Fruit fly (Drosophila melanogaster) whole organism, embryonic: ENCODE results near the gene fliI.
A peak's percentile ranks its signal among the peaks of the same experiment; 100 is the strongest.

ENCODE experiments used
- Antp ChIP-seq: fragments of 200-800 bp; sonication (Bioruptor generic); optimal IDR thresholded peaks from 3 replicates; lab custom pipeline; 2016; ENCODE audit warnings: missing biosample characterization, missing genetic modification characterization
- CG10209 ChIP-seq: fragments of 200-800 bp; sonication (Bioruptor generic); optimal IDR thresholded peaks from 3 replicates; lab custom pipeline; 2017; ENCODE audit warnings: missing biosample characterization, mild to moderate bottlenecking, missing genetic modification characterization, missing genetic modification reagents
- CG10431 ChIP-seq: fragments of 200-800 bp; sonication (Bioruptor generic); optimal IDR thresholded peaks from 3 replicates; lab custom pipeline; 2018; ENCODE audit warnings: missing biosample characterization, mild to moderate bottlenecking, missing genetic modification characterization
- CG1233 ChIP-seq: fragments of 200-800 bp; sonication (Bioruptor generic); optimal IDR thresholded peaks from 4 replicates; lab custom pipeline; 2018; ENCODE audit warnings: missing biosample characterization, mild to moderate bottlenecking, missing genetic modification characterization
- CG17186 ChIP-seq: fragments of 200-800 bp; sonication (Bioruptor generic); optimal IDR thresholded peaks from 3 replicates; lab custom pipeline; 2017; ENCODE audit warnings: missing biosample characterization, missing genetic modification reagents, missing genetic modification characterization
- CG17328 ChIP-seq: fragments of 200-800 bp; sonication (Bioruptor generic); IDR thresholded peaks from 2 replicates; pipeline ENCODE4 v1.3.6; 2022; ENCODE audit warnings: missing biosample characterization, missing genetic modification characterization
- CG17568 ChIP-seq: fragments of 200-800 bp; sonication (Bioruptor generic); optimal IDR thresholded peaks from 2 replicates; lab custom pipeline; 2018; ENCODE audit warnings: missing biosample characterization, mild to moderate bottlenecking, missing genetic modification characterization, moderate library complexity
- CG1792 ChIP-seq: fragments of 200-800 bp; sonication (Bioruptor generic); optimal IDR thresholded peaks from 2 replicates; lab custom pipeline; 2016; ENCODE audit warnings: missing biosample characterization, missing genetic modification characterization
- CG1832 ChIP-seq: fragments of 200-800 bp; sonication (Bioruptor generic); optimal IDR thresholded peaks from 2 replicates; lab custom pipeline; 2017; ENCODE audit warnings: missing biosample characterization, mild to moderate bottlenecking, missing genetic modification characterization, inconsistent platforms
- CG2875 ChIP-seq: fragments of 200-800 bp; sonication (Bioruptor generic); optimal IDR thresholded peaks from 2 replicates; lab custom pipeline; 2017; ENCODE audit warnings: missing biosample characterization, mild to moderate bottlenecking, missing genetic modification characterization, missing genetic modification reagents
- CG4282 ChIP-seq: fragments of 200-800 bp; sonication (Bioruptor generic); optimal IDR thresholded peaks from 2 replicates; lab custom pipeline; 2016; ENCODE audit warnings: missing biosample characterization, missing genetic modification characterization
- CG4328 ChIP-seq: fragments of 200-800 bp; sonication (Bioruptor generic); optimal IDR thresholded peaks from 3 replicates; lab custom pipeline; 2017; ENCODE audit warnings: missing biosample characterization, missing genetic modification reagents, missing genetic modification characterization
- CG4730 ChIP-seq: fragments of 200-800 bp; sonication (Bioruptor generic); IDR thresholded peaks from 2 replicates; pipeline ENCODE4 v1.3.6; 2022; ENCODE audit warnings: missing biosample characterization, missing genetic modification characterization
- CG4820 ChIP-seq: fragments of 200-800 bp; sonication (Bioruptor generic); optimal IDR thresholded peaks from 3 replicates; lab custom pipeline; 2016; ENCODE audit warnings: missing biosample characterization, missing genetic modification characterization
- CG5953 ChIP-seq: fragments of 200-800 bp; sonication (Bioruptor generic); IDR thresholded peaks from 2 replicates; pipeline ENCODE4 v1.3.6; 2022; ENCODE audit warnings: missing biosample characterization, missing genetic modification characterization
- CG6683 ChIP-seq: fragments of 200-800 bp; sonication (Bioruptor generic); optimal IDR thresholded peaks from 2 replicates; lab custom pipeline; 2017; ENCODE audit warnings: missing biosample characterization, mild to moderate bottlenecking, missing genetic modification characterization, missing genetic modification reagents
- CG8290 ChIP-seq, 3 experiments: fragments of 200-800 bp; sonication (Bioruptor generic); optimal IDR thresholded peaks; 2 replicates each; lab custom pipeline; 2016 to 2019; ENCODE audit warnings: missing biosample characterization in 3 of 3, missing genetic modification characterization in 3 of 3, mild to moderate bottlenecking in 2 of 3, moderate library complexity in 1 of 3
- CG8765 ChIP-seq: fragments of 200-800 bp; sonication (Bioruptor generic); IDR thresholded peaks from 2 replicates; pipeline ENCODE4 v1.3.6; 2022; ENCODE audit warnings: missing biosample characterization, missing genetic modification characterization
- CG9817 ChIP-seq: fragments of 200-800 bp; sonication (Bioruptor generic); optimal IDR thresholded peaks from 2 replicates; lab custom pipeline; 2018; ENCODE audit warnings: missing biosample characterization, mild to moderate bottlenecking, missing genetic modification characterization, moderate library complexity
- Doc3 ChIP-seq: fragments of 200-800 bp; sonication (Bioruptor generic); IDR thresholded peaks from 3 replicates; pipeline ENCODE4 v1.3.6; 2022; ENCODE audit warnings: missing biosample characterization, missing genetic modification characterization; ENCODE audit not compliant: partially characterized antibody
- Dref ChIP-seq: fragments of 200-800 bp; sonication (Bioruptor generic); IDR thresholded peaks from 2 replicates; pipeline ENCODE4 v1.3.6; 2022; ENCODE audit warnings: missing biosample characterization, missing genetic modification characterization
- GATAe ChIP-seq: fragments of 200-800 bp; sonication (Bioruptor generic); conservative IDR thresholded peaks from 2 replicates; pipeline ENCODE4 v1.3.6; 2022; ENCODE audit warnings: missing biosample characterization, missing genetic modification characterization
- Hand ChIP-seq: fragments of 200-800 bp; sonication (Bioruptor generic); optimal IDR thresholded peaks from 2 replicates; lab custom pipeline; 2017; ENCODE audit warnings: mild to moderate bottlenecking, missing biosample characterization, missing genetic modification reagents, missing genetic modification characterization
- Med ChIP-seq: fragments of 200-800 bp; sonication (Bioruptor generic); peaks from one replicate; lab custom pipeline; 2016; ENCODE audit warnings: missing biosample characterization, missing genetic modification characterization, mild to moderate bottlenecking, inconsistent platforms, moderate library complexity
- Sry-δ ChIP-seq: fragments of 200-800 bp; sonication (Bioruptor generic); optimal IDR thresholded peaks from 2 replicates; lab custom pipeline; 2016; ENCODE audit warnings: missing biosample characterization, missing genetic modification characterization
- Stat92E ChIP-seq, 3 experiments: fragments of >200 bp in 2 of 3; fragments of 200-800 bp in 1 of 3; sonication (Bioruptor generic) in 1 of 3; optimal IDR thresholded peaks; 2 replicates each; lab custom pipeline; 2017 to 2019; ENCODE audit warnings: missing biosample characterization in 3 of 3, missing genetic modification characterization in 3 of 3, mild to moderate bottlenecking in 1 of 3, moderate library complexity in 1 of 3
- Xrp1 ChIP-seq: fragments of 200-800 bp; sonication (Bioruptor generic); IDR thresholded peaks from 2 replicates; pipeline ENCODE4 v1.3.6; 2022; ENCODE audit warnings: missing biosample characterization, missing genetic modification characterization
- az2 ChIP-seq: fragments of 200-800 bp; sonication (Bioruptor generic); optimal IDR thresholded peaks from 3 replicates; lab custom pipeline; 2016; ENCODE audit warnings: missing biosample characterization, missing genetic modification characterization
- bbx ChIP-seq: fragments of 200-800 bp; sonication (Bioruptor generic); IDR thresholded peaks from 2 replicates; pipeline ENCODE4 v1.3.6; 2022; ENCODE audit warnings: missing biosample characterization, missing genetic modification characterization; ENCODE audit not compliant: partially characterized antibody
- bcd ChIP-seq: fragments of 200-800 bp; sonication (Bioruptor generic); optimal IDR thresholded peaks from 2 replicates; lab custom pipeline; 2017; ENCODE audit warnings: missing biosample characterization, mild to moderate bottlenecking, missing genetic modification characterization
- bowl ChIP-seq: fragments of 200-800 bp; sonication (Bioruptor generic); IDR thresholded peaks from 2 replicates; pipeline ENCODE4 v1.3.6; 2022; ENCODE audit warnings: missing biosample characterization, missing genetic modification characterization
- br ChIP-seq: fragments of >200 bp; optimal IDR thresholded peaks from 2 replicates; lab custom pipeline; 2017
- cas ChIP-seq: fragments of 200-800 bp; sonication (Bioruptor generic); IDR thresholded peaks from 2 replicates; pipeline ENCODE4 v1.3.6; 2022; ENCODE audit warnings: missing biosample characterization, missing genetic modification characterization
- cg ChIP-seq: fragments of 200-800 bp; sonication (Bioruptor generic); optimal IDR thresholded peaks from 3 replicates; lab custom pipeline; 2019; ENCODE audit warnings: missing biosample characterization, mild to moderate bottlenecking, missing genetic modification characterization, moderate library complexity
- chm ChIP-seq: fragments of 200-800 bp; sonication (Bioruptor generic); IDR thresholded peaks from 2 replicates; pipeline ENCODE4 v1.3.6; 2022; ENCODE audit warnings: missing biosample characterization, missing genetic modification characterization
- ci ChIP-seq: fragments of 200-800 bp; sonication (Bioruptor generic); IDR thresholded peaks from 3 replicates; pipeline ENCODE4 v1.3.6; 2022; ENCODE audit warnings: missing biosample characterization, missing genetic modification characterization
- dati ChIP-seq: fragments of 200-800 bp; sonication (Bioruptor generic); IDR thresholded peaks from 2 replicates; pipeline ENCODE4 v1.3.6; 2022; ENCODE audit warnings: missing biosample characterization, missing genetic modification characterization
- dm ChIP-seq: fragments of 200-800 bp; sonication (Bioruptor generic); optimal IDR thresholded peaks from 3 replicates; lab custom pipeline; 2016; ENCODE audit warnings: missing biosample characterization, missing genetic modification characterization
- fd102C ChIP-seq: fragments of 200-800 bp; sonication (Bioruptor generic); optimal IDR thresholded peaks from 2 replicates; lab custom pipeline; 2018; ENCODE audit warnings: missing biosample characterization, mild to moderate bottlenecking, missing genetic modification characterization, moderate library complexity
- lola ChIP-seq, 3 experiments: fragments of >200 bp in 2 of 3; fragments of 200-800 bp in 1 of 3; sonication (Bioruptor generic) in 1 of 3; optimal IDR thresholded peaks; 2 replicates each; lab custom pipeline; 2017 to 2019; ENCODE audit warnings: missing biosample characterization in 3 of 3, missing genetic modification characterization in 3 of 3, mild to moderate bottlenecking in 1 of 3, moderate library complexity in 1 of 3
- luna ChIP-seq: fragments of 200-800 bp; sonication (Bioruptor generic); optimal IDR thresholded peaks from 2 replicates; lab custom pipeline; 2016; ENCODE audit warnings: missing biosample characterization, missing genetic modification characterization
- odd ChIP-seq: fragments of 200-800 bp; sonication (Bioruptor generic); optimal IDR thresholded peaks from 2 replicates; lab custom pipeline; 2017; ENCODE audit warnings: missing biosample characterization, mild to moderate bottlenecking, missing genetic modification characterization
- p53 ChIP-seq: fragments of 200-800 bp; sonication (Bioruptor generic); optimal IDR thresholded peaks from 2 replicates; lab custom pipeline; 2016; ENCODE audit warnings: missing biosample characterization, missing genetic modification characterization
- prd ChIP-seq, 3 experiments: fragments of >200 bp in 2 of 3; fragments of 200-800 bp in 1 of 3; sonication (Bioruptor generic) in 1 of 3; optimal IDR thresholded peaks in 2 of 3; IDR thresholded peaks in 1 of 3; 2 replicates in 2 of 3; 3 replicates in 1 of 3; pipeline versions ENCODE4 v1.3.6 to Lab custom; 2017 to 2022; ENCODE audit warnings: missing biosample characterization in 1 of 3, missing genetic modification characterization in 1 of 3
- row ChIP-seq: fragments of 200-800 bp; sonication (Bioruptor generic); IDR thresholded peaks from 3 replicates; pipeline ENCODE4 v1.3.6; 2022; ENCODE audit warnings: missing biosample characterization, missing genetic modification characterization
- slp2 ChIP-seq: fragments of 200-800 bp; sonication (Bioruptor generic); optimal IDR thresholded peaks from 2 replicates; lab custom pipeline; 2016; ENCODE audit warnings: missing biosample characterization, missing genetic modification characterization
- tna ChIP-seq: fragments of 200-800 bp; sonication (Bioruptor generic); IDR thresholded peaks from 2 replicates; pipeline ENCODE4 v1.3.6; 2022; ENCODE audit warnings: missing biosample characterization, missing genetic modification characterization; ENCODE audit not compliant: partially characterized antibody
- twi ChIP-seq: fragments of 200-800 bp; optimal IDR thresholded peaks from 2 replicates; lab custom pipeline; 2019; ENCODE audit warnings: missing biosample characterization, mild to moderate bottlenecking, missing genetic modification characterization, moderate library complexity
- zfh2 ChIP-seq: fragments of 200-800 bp; sonication (Bioruptor generic); optimal IDR thresholded peaks from 2 replicates; lab custom pipeline; 2016; ENCODE audit warnings: missing biosample characterization, missing genetic modification characterization

Gene fliI

DNA sequence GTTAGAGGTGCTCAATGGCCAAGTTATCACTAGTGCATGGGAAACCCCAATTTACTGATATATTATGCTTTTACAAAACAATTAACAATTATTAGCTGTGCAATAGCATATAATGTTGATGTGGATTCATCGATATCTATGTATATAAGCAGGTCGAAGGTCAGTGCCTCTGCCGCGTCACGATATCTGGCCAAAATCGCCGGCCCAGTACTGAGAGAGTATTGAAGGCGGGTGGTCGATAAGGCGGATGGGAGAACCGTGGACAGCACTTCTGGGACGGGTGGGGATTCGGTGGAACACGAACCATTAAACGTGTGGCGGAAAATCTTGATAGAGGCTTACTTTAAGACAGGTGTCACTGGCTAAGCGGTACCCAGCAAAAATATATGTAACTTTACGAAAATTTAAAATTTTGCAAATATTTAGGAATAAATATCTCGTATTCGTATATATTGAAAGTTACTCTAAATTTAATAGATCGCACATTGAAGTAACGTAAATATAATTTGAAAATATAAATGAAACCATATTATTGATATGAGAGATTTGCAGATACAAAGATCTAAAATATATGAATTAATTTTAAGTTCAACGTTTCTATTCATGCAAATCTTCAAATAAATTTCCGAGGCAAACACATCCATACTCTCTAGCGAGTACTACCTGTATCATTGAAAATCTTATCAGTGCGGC lies 17.1 kb upstream of the fliI start (continued):
- TF ChIP-seq CG17328 (GFP tag; lab: Robert Waterston, UW) (no peak), prd (optimal IDR thresholded peaks at IDR 0.05; lab: Kevin White, UChicago) (no peak), prd (GFP tag; IDR thresholded peaks at IDR 0.05; lab: Robert Waterston, UW) (peak; percentile 45; the same call in 1 of the 3 replicates), row (GFP tag; lab: Robert Waterston, UW) (peak; percentile 46; the same call in 2 of the 3 replicates), tna (GFP tag; lab: Robert Waterston, UW) (no peak), dati (GFP tag; lab: Robert Waterston, UW) (no peak), CG5953 (GFP tag; lab: Robert Waterston, UW) (no peak), CG1792 (GFP tag; lab: Kevin White, UChicago) (no peak), CG1233 (GFP tag; lab: Kevin White, UChicago) (peak; percentile 56), CG8290 (GFP tag; optimal IDR thresholded peaks at IDR 0.05; lab: Kevin White, UChicago) (no peak), CG8290 (tag; optimal IDR thresholded peaks at IDR 0.05; lab: Kevin White, UChicago) (no peak), luna (no peak), bcd (peak; percentile 47), Antp (GFP tag; lab: Kevin White, UChicago) (no peak), br (no peak), Xrp1 (peak; percentile 56; the same call in 1 of the 2 replicates), CG4730 (GFP tag; lab: Robert Waterston, UW) (peak; percentile 29; the same call in 1 of the 2 replicates), CG1832 (no peak), slp2 (GFP tag; lab: Kevin White, UChicago) (no peak), bowl (GFP tag; lab: Robert Waterston, UW) (no peak), az2 (GFP tag; lab: Kevin White, UChicago) (no peak), lola (GFP tag; optimal IDR thresholded peaks at IDR 0.05; lab: Kevin White, UChicago) (no peak), twi (tag; lab: Kevin White, UChicago) (no peak), Med (no peak), chm (no peak), CG4328 (GFP tag; lab: Kevin White, UChicago) (peak; percentile 71), cas (GFP tag; lab: Robert Waterston, UW) (no peak), CG17186 (GFP tag; lab: Kevin White, UChicago) (no peak), zfh2 (GFP tag; lab: Kevin White, UChicago) (no peak), ci (GFP tag; lab: Robert Waterston, UW) (no peak), CG6683 (GFP tag; lab: Kevin White, UChicago) (peak; percentile 66), bbx (GFP tag; lab: Robert Waterston, UW) (no peak), Hand (GFP tag; lab: Kevin White, UChicago) (no peak), CG4282 (no peak), CG17568 (GFP tag; lab: Kevin White, UChicago) (no peak), fd102C (GFP tag; lab: Kevin White, UChicago) (no peak), cg (GFP tag; lab: Kevin White, UChicago) (no peak), dm (no peak), CG10431 (no peak), p53 (GFP tag; lab: Kevin White, UChicago) (no peak), CG4820 (peak; percentile 14), CG2875 (GFP tag; lab: Kevin White, UChicago) (no peak), Doc3 (GFP tag; lab: Robert Waterston, UW) (no peak), GATAe (GFP tag; lab: Robert Waterston, UW) (no peak), Dref (GFP tag; lab: Robert Waterston, UW) (no peak), CG9817 (tag; lab: Kevin White, UChicago) (no peak), Sry-δ (no peak), CG10209 (GFP tag; lab: Kevin White, UChicago) (peak; percentile 64), odd (GFP tag; lab: Kevin White, UChicago) (no peak), CG8765 (no peak), Stat92E (GFP tag; optimal IDR thresholded peaks at IDR 0.05; lab: Kevin White, UChicago) (no peak)
